Worm (Caenorhabditis elegans) whole organism, L4 larva: Measurements from ENCODE around the gene str-206.

Experiments used
- D1046.2 ChIP-seq: fragments of 200-800 bp; sonication (Bioruptor generic); IDR thresholded peaks from 2 replicates; pipeline ENCODE4 v1.3.6; 2022; ENCODE audit warnings: missing genetic modification characterization, missing compliant biosample characterization
- F26F4.8 ChIP-seq: fragments of 200-800 bp; sonication (Bioruptor generic); conservative IDR thresholded peaks from 2 replicates; pipeline ENCODE4 v1.3.6; 2022; ENCODE audit warnings: missing genetic modification characterization, missing compliant biosample characterization
- F37D6.2 ChIP-seq: sonication (generic microtip); optimal IDR thresholded peaks from 2 replicates; lab custom pipeline; 2016; ENCODE audit warnings: mild to moderate bottlenecking, missing genetic modification characterization, missing compliant biosample characterization
- T20F7.1 ChIP-seq: fragments of 200-800 bp; sonication (Bioruptor generic); optimal IDR thresholded peaks from 2 replicates; lab custom pipeline; 2018; ENCODE audit warnings: mild to moderate bottlenecking, missing genetic modification characterization, missing compliant biosample characterization
- Y105C5A.15 ChIP-seq: fragments of 200-800 bp; sonication (Bioruptor generic); IDR thresholded peaks from 2 replicates; pipeline ENCODE4 v1.3.6; 2022; ENCODE audit warnings: missing genetic modification characterization, missing compliant biosample characterization
- Y75B8A.6 ChIP-seq: fragments of 200-800 bp; sonication (Bioruptor generic); IDR thresholded peaks from 2 replicates; pipeline ENCODE4 v1.3.6; 2022; ENCODE audit warnings: missing genetic modification reagents, missing genetic modification characterization, missing compliant biosample characterization
- ZK546.5 ChIP-seq, 2 experiments: sonication (generic microtip); optimal IDR thresholded peaks; 2 replicates each; lab custom pipeline; 2017; ENCODE audit warnings: missing biosample characterization in 2 of 2, missing genetic modification characterization in 2 of 2
- aha-1 ChIP-seq: fragments of 150-350 bp; peaks from one replicate; lab custom pipeline; 2014; ENCODE audit warnings: missing biosample characterization, missing genetic modification characterization
- ama-1 ChIP-seq: fragments of 150-350 bp; optimal IDR thresholded peaks from 2 replicates; lab custom pipeline; 2014; ENCODE audit warnings: inconsistent platforms, mixed read lengths
- attf-4 ChIP-seq: sonication (generic microtip); optimal IDR thresholded peaks from 3 replicates; lab custom pipeline; 2017; ENCODE audit warnings: missing biosample characterization, missing genetic modification characterization
- ceh-20 ChIP-seq: fragments of 200-800 bp; sonication (Bioruptor generic); IDR thresholded peaks from 2 replicates; pipeline ENCODE4 v1.3.6; 2022; ENCODE audit warnings: missing genetic modification reagents, missing genetic modification characterization, missing compliant biosample characterization
- ceh-44 ChIP-seq: fragments of 200-800 bp; sonication (Bioruptor generic); IDR thresholded peaks from 2 replicates; pipeline ENCODE4 v1.3.6; 2022; ENCODE audit warnings: missing genetic modification reagents, missing genetic modification characterization, missing compliant biosample characterization
- daf-16 ChIP-seq, 3 experiments: sonication (generic microtip); optimal IDR thresholded peaks; 2 replicates each; lab custom pipeline; 2016 to 2017; ENCODE audit warnings: missing genetic modification characterization in 3 of 3, missing genetic modification reagents in 3 of 3, mild to moderate bottlenecking in 2 of 3, missing compliant biosample characterization in 2 of 3, missing biosample characterization in 1 of 3, moderate library complexity in 1 of 3
- daf-8 ChIP-seq: fragments of 200-800 bp; sonication (Bioruptor generic); IDR thresholded peaks from 2 replicates; pipeline ENCODE4 v1.3.6; 2022; ENCODE audit warnings: missing genetic modification characterization, missing compliant biosample characterization
- dmd-6 ChIP-seq: fragments of 200-800 bp; sonication (Bioruptor generic); IDR thresholded peaks from 2 replicates; pipeline ENCODE4 v1.3.6; 2022; ENCODE audit warnings: missing genetic modification reagents, missing genetic modification characterization, missing compliant biosample characterization
- dmd-8 ChIP-seq: fragments of 200-800 bp; sonication (Bioruptor generic); IDR thresholded peaks from 2 replicates; pipeline ENCODE4 v1.3.6; 2022; ENCODE audit warnings: missing genetic modification characterization, missing compliant biosample characterization
- dmd-9 ChIP-seq: fragments of 200-800 bp; sonication (Bioruptor generic); IDR thresholded peaks from 2 replicates; pipeline ENCODE4 v1.3.6; 2022; ENCODE audit warnings: missing genetic modification reagents, missing genetic modification characterization, missing compliant biosample characterization
- duxl-1 ChIP-seq: sonication (generic microtip); optimal IDR thresholded peaks from 2 replicates; lab custom pipeline; 2016; ENCODE audit warnings: mild to moderate bottlenecking, missing genetic modification characterization, moderate library complexity, missing compliant biosample characterization; ENCODE audit not compliant: poor library complexity
- dve-1 ChIP-seq: sonication (generic microtip); optimal IDR thresholded peaks from 2 replicates; lab custom pipeline; 2017; ENCODE audit warnings: antibody characterized with exemption, mild to moderate bottlenecking, missing genetic modification characterization, missing compliant biosample characterization; ENCODE audit not compliant: insufficient read depth
- egl-27 ChIP-seq: sonication (generic microtip); optimal IDR thresholded peaks from 3 replicates; lab custom pipeline; 2017; ENCODE audit warnings: missing biosample characterization, missing genetic modification reagents, missing genetic modification characterization
- fos-1 ChIP-seq: fragments of 150-350 bp; optimal IDR thresholded peaks from 2 replicates; lab custom pipeline; 2014; ENCODE audit warnings: missing biosample characterization, missing genetic modification characterization
- hif-1 ChIP-seq, 2 experiments: sonication (generic microtip); optimal IDR thresholded peaks; 2 replicates each; lab custom pipeline; 2016 to 2017; ENCODE audit warnings: missing compliant biosample characterization in 2 of 2, missing genetic modification characterization in 2 of 2, missing genetic modification reagents in 2 of 2, missing genotype in 2 of 2, mild to moderate bottlenecking in 1 of 2
- hlh-30 ChIP-seq: sonication (generic microtip); optimal IDR thresholded peaks from 2 replicates; lab custom pipeline; 2017; ENCODE audit warnings: antibody characterized with exemption, mild to moderate bottlenecking, missing genetic modification characterization, missing compliant biosample characterization; ENCODE audit not compliant: insufficient read depth
- hmg-1.1 ChIP-seq: fragments of 200-800 bp; sonication (Bioruptor generic); IDR thresholded peaks from 2 replicates; pipeline ENCODE4 v1.3.6; 2022; ENCODE audit warnings: missing genetic modification reagents, missing genetic modification characterization, missing compliant biosample characterization
- lin-1 ChIP-seq: fragments of 200-800 bp; sonication (Bioruptor generic); IDR thresholded peaks from 2 replicates; pipeline ENCODE4 v1.3.6; 2022; ENCODE audit warnings: missing genetic modification reagents, missing genetic modification characterization, missing compliant biosample characterization
- lin-13 ChIP-seq: fragments of 150-350 bp; optimal IDR thresholded peaks from 2 replicates; lab custom pipeline; 2014; ENCODE audit warnings: missing biosample characterization, missing genetic modification reagents, missing genetic modification characterization
- lin-29 ChIP-seq: fragments of 200-800 bp; sonication (Bioruptor generic); IDR thresholded peaks from 2 replicates; pipeline ENCODE4 v1.3.6; 2022; ENCODE audit warnings: missing genetic modification reagents, missing genetic modification characterization, missing compliant biosample characterization
- lin-38 ChIP-seq: fragments of 200-800 bp; sonication (Bioruptor generic); IDR thresholded peaks from 2 replicates; pipeline ENCODE4 v1.3.6; 2022; ENCODE audit warnings: missing genetic modification reagents, missing genetic modification characterization, missing compliant biosample characterization
- lsy-2 ChIP-seq, 2 experiments: fragments of 150-350 bp in 1 of 2; sonication (generic microtip) in 1 of 2; optimal IDR thresholded peaks; 2 replicates each; lab custom pipeline; 2014 to 2017; ENCODE audit warnings: missing biosample characterization in 2 of 2, missing genetic modification characterization in 2 of 2
- madf-5 ChIP-seq, 2 experiments: fragments of 200-800 bp; sonication (Bioruptor generic); IDR thresholded peaks; 2 replicates each; pipeline ENCODE4 v1.3.6; 2022; ENCODE audit warnings: missing compliant biosample characterization in 2 of 2, missing genetic modification characterization in 2 of 2
- madf-9 ChIP-seq: fragments of 200-800 bp; sonication (Bioruptor generic); conservative IDR thresholded peaks from 2 replicates; pipeline ENCODE4 v1.3.6; 2022; ENCODE audit warnings: missing genetic modification reagents, missing genetic modification characterization, missing compliant biosample characterization
- mes-2 ChIP-seq: sonication (generic microtip); optimal IDR thresholded peaks from 2 replicates; lab custom pipeline; 2016; ENCODE audit warnings: missing genotype, mild to moderate bottlenecking, missing genetic modification characterization, missing compliant biosample characterization; ENCODE audit not compliant: poor library complexity, severe bottlenecking
- nhr-41 ChIP-seq: fragments of 200-800 bp; sonication (Bioruptor generic); IDR thresholded peaks from 2 replicates; pipeline ENCODE4 v1.3.6; 2022; ENCODE audit warnings: missing genetic modification reagents, missing genetic modification characterization, missing compliant biosample characterization
- nhr-42 ChIP-seq: fragments of 200-800 bp; sonication (Bioruptor generic); IDR thresholded peaks from 2 replicates; pipeline ENCODE4 v1.3.6; 2022; ENCODE audit warnings: missing genetic modification characterization, missing compliant biosample characterization
- nhr-76 ChIP-seq: fragments of 150-350 bp; optimal IDR thresholded peaks from 2 replicates; lab custom pipeline; 2014; ENCODE audit warnings: missing biosample characterization, missing genetic modification characterization
- nhr-77 ChIP-seq: fragments of 150-350 bp; optimal IDR thresholded peaks from 2 replicates; lab custom pipeline; 2014; ENCODE audit warnings: missing biosample characterization, missing genetic modification characterization
- php-3 ChIP-seq: fragments of 200-800 bp; sonication (Bioruptor generic); IDR thresholded peaks from 2 replicates; pipeline ENCODE4 v1.3.6; 2022; ENCODE audit warnings: missing genetic modification reagents, missing genetic modification characterization, missing compliant biosample characterization
- pqm-1 ChIP-seq: sonication (generic microtip); optimal IDR thresholded peaks from 2 replicates; lab custom pipeline; 2017; ENCODE audit warnings: missing biosample characterization, missing genetic modification characterization
- rbr-2 ChIP-seq: sonication (generic microtip); optimal IDR thresholded peaks from 2 replicates; lab custom pipeline; 2016; ENCODE audit warnings: missing genotype, missing genetic modification characterization, missing compliant biosample characterization
- saeg-2 ChIP-seq: fragments of 200-800 bp; sonication (Bioruptor generic); IDR thresholded peaks from 2 replicates; pipeline ENCODE4 v1.3.6; 2022; ENCODE audit warnings: missing genetic modification reagents, missing genetic modification characterization, missing compliant biosample characterization
- set-16 ChIP-seq: fragments of 200-800 bp; sonication (Bioruptor generic); IDR thresholded peaks from 2 replicates; pipeline ENCODE4 v1.3.6; 2022; ENCODE audit warnings: missing genetic modification reagents, missing genetic modification characterization, missing compliant biosample characterization
- skn-1 ChIP-seq: fragments of 150-350 bp; optimal IDR thresholded peaks from 2 replicates; lab custom pipeline; 2014; ENCODE audit warnings: missing biosample characterization, missing genetic modification characterization
- snpc-1.2 ChIP-seq: fragments of 200-800 bp; sonication (Bioruptor generic); IDR thresholded peaks from 2 replicates; pipeline ENCODE4 v1.3.6; 2022; ENCODE audit warnings: missing genetic modification reagents, missing genetic modification characterization, missing compliant biosample characterization
- snpc-4 ChIP-seq: fragments of 150-350 bp; optimal IDR thresholded peaks from 2 replicates; lab custom pipeline; 2014; ENCODE audit warnings: missing biosample characterization, missing genetic modification characterization
- spr-3 ChIP-seq: fragments of 200-800 bp; sonication (Bioruptor generic); optimal IDR thresholded peaks from 2 replicates; lab custom pipeline; 2018; ENCODE audit warnings: mild to moderate bottlenecking, missing genetic modification characterization, missing compliant biosample characterization
- unc-62 ChIP-seq, 3 experiments: fragments of 150-350 bp in 1 of 3; sonication (generic microtip); optimal IDR thresholded peaks in 2 of 3; peaks in 1 of 3; 1 replicate in 1 of 3; 2 replicates in 2 of 3; lab custom pipeline; 2014 to 2017; ENCODE audit warnings: missing biosample characterization in 3 of 3, missing genetic modification characterization in 3 of 3, missing genetic modification reagents in 3 of 3, missing genotype in 1 of 3
- ztf-7 ChIP-seq: fragments of 150-350 bp; optimal IDR thresholded peaks from 2 replicates; lab custom pipeline; 2014; ENCODE audit warnings: missing biosample characterization, missing genetic modification characterization

The str-206 gene

DNA sequence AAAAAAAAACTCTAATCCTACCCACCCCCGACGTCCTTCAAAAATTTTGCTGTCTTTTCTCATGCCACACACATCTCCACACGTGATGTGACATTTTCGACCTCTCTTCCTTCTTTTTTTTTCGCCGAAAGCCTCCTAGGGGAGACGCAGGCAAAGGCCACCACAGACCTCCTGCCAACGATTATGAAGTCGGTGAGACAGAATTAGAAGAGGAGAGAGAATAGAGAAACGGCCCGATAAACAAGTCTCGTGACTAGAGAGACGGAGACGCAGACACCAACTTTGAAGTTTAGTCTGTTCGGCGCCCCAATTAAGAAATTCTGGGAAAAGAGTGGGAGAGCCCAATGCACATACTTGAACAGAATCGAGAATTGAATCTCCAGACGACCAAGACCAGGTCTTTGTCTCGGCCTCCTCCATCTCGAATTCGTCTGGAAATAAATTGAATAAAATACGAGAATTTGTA, 6.6 kb downstream of the str-206 start (continued):
- TF ChIP-seq lin-29 (GFP tag; lab: Robert Waterston, UW) (peak; percentile 75), set-16 (peak; percentile 75; the same call in 1 of the 2 replicates), dmd-6 (GFP tag; lab: Robert Waterston, UW) (peak; percentile 98), F37D6.2 (tag; lab: Kevin White, UChicago) (peak; percentile 88), ZK546.5 (tag; optimal IDR thresholded peaks at IDR 0.05; lab: Kevin White, UChicago) (peak in 1 of 2 experiments; percentile 11), ceh-44 (GFP tag; lab: Robert Waterston, UW) (0 out of 2 replicates have a peak, but pooled peaks have one; percentile 36), Y105C5A.15 (GFP tag; lab: Robert Waterston, UW) (peak; percentile 34; the same call in 1 of the 2 replicates), lin-38 (GFP tag; lab: Robert Waterston, UW) (no peak; the same call in 1 of the 2 replicates), T20F7.1 (GFP tag; lab: Kevin White, UChicago) (peak; percentile 86), egl-27 (tag; lab: Kevin White, UChicago) (peak; percentile 43), attf-4 (no peak), ama-1 (lab: Kevin White, UChicago) (peak; percentile 97), madf-5 (GFP tag; IDR thresholded peaks at IDR 0.05; lab: Robert Waterston, UW) (peak in 1 of 2 experiments; percentile 78; a peak in 2 of 4 replicates), rbr-2 (tag; lab: Kevin White, UChicago) (peak; percentile 94), fos-1 (no peak), skn-1 (tag; lab: Kevin White, UChicago) (peak; percentile 60), ceh-20 (GFP tag; lab: Robert Waterston, UW) (peak; percentile 95; the same call in 1 of the 2 replicates), madf-9 (GFP tag; lab: Robert Waterston, UW) (peak; percentile 45), snpc-1.2 (no peak), lin-13 (peak; percentile 72), nhr-76 (tag; lab: Kevin White, UChicago) (peak; percentile 21), hlh-30 (peak; percentile 100), saeg-2 (peak; percentile 82), dmd-9 (GFP tag; lab: Robert Waterston, UW) (0 out of 2 replicates have a peak, but pooled peaks have one; percentile 22), snpc-4 (tag; lab: Kevin White, UChicago) (no peak), daf-16 (GFP tag; optimal IDR thresholded peaks at IDR 0.05; lab: Kevin White, UChicago) (peak; percentile 47 to 65), daf-16 (tag; optimal IDR thresholded peaks at IDR 0.05; lab: Kevin White, UChicago) (peak; percentile 94), F26F4.8 (GFP tag; lab: Robert Waterston, UW) (no peak), dmd-8 (peak; percentile 74; the same call in 1 of the 2 replicates), pqm-1 (tag; lab: Kevin White, UChicago) (peak; percentile 37), D1046.2 (GFP tag; lab: Robert Waterston, UW) (0 out of 2 replicates have a peak, but pooled peaks have one; percentile 61), nhr-41 (GFP tag; lab: Robert Waterston, UW) (no peak), daf-8 (no peak)

DNA sequence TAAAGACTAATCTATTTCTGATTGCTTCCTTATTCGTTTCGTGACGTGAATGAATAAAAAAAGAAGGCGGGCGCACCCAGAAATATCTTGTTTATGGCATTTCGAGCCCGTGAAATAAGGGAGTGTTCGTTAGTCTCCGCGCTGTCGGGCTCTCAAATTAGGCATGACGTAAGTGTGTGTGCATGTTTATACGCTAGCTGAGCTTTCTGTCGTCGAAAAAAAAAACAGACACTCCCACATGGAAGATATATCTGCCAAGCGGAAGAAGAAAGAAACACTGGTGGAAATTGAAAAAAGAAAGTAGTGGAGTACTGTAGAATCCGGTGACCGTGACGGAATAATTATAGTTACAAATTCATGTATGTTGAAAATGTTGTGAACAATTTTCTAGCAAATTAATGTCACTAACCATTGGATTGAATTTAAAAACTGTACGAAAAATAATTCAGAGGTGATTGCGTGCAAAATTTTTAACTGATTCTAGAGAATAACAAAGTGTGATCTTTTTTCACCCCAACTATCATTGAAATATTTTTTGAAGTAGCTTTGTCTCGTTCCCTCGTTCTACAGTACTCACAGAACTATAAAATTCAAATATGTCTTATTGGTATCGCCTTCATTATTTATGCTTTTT, 7.2 kb downstream of the str-206 start:
- peak; percentile 37 for TF ChIP-seq duxl-1 (tag; lab: Kevin White, UChicago)
- TF ChIP-seq spr-3 (GFP tag; lab: Kevin White, UChicago), result peak; percentile 29
- no peak for TF ChIP-seq hmg-1.1 (GFP tag; lab: Robert Waterston, UW)
- TF ChIP-seq hif-1 (tag; optimal IDR thresholded peaks at IDR 0.05; lab: Kevin White, UChicago), result no peak
- TF ChIP-seq nhr-42 (GFP tag; lab: Robert Waterston, UW), result 0 out of 2 replicates have a peak, but pooled peaks have one; percentile 4
- no peak for TF ChIP-seq ztf-7
- no peak for TF ChIP-seq lin-1 (GFP tag; lab: Robert Waterston, UW)
- TF ChIP-seq aha-1 (tag; lab: Kevin White, UChicago), result peak; percentile 94
- TF ChIP-seq lsy-2 (tag; optimal IDR thresholded peaks at IDR 0.05; lab: Kevin White, UChicago), result peak in 1 of 2 experiments; percentile 36
- TF ChIP-seq unc-62 (GFP tag; optimal IDR thresholded peaks at IDR 0.05 in 1 of 2; lab: Kevin White, UChicago), result peak in 1 of 2 experiments; percentile 97
- no peak for TF ChIP-seq unc-62 (tag; optimal IDR thresholded peaks at IDR 0.05; lab: Kevin White, UChicago)
- TF ChIP-seq Y105C5A.15 (GFP tag; lab: Robert Waterston, UW), result no peak
- peak; percentile 34 for TF ChIP-seq nhr-77 (tag; lab: Kevin White, UChicago)
- TF ChIP-seq ama-1 (lab: Kevin White, UChicago), result no peak
- TF ChIP-seq Y75B8A.6 (GFP tag; lab: Robert Waterston, UW), result peak; percentile 10; the same call in 1 of the 2 replicates
- no peak for TF ChIP-seq ceh-20 (GFP tag; lab: Robert Waterston, UW)
- peak; percentile 0 for TF ChIP-seq dve-1
- TF ChIP-seq pqm-1 (tag; lab: Kevin White, UChicago), result no peak
- TF ChIP-seq php-3 (GFP tag; lab: Robert Waterston, UW), result peak; percentile 9; the same call in 1 of the 2 replicates
- no peak for TF ChIP-seq ceh-44 (GFP tag; lab: Robert Waterston, UW)
- peak; percentile 52 for TF ChIP-seq mes-2
